Worm (Caenorhabditis elegans) whole organism, L1 larva: ENCODE data around the gene C27H5.12.

ENCODE experiments used
- F16B12.6 ChIP-seq: fragments of 150-350 bp; optimal IDR thresholded peaks from 2 replicates; lab custom pipeline; 2014; ENCODE audit warnings: missing biosample characterization, missing genetic modification characterization
- aly-2 ChIP-seq: fragments of 150-350 bp; optimal IDR thresholded peaks from 2 replicates; lab custom pipeline; 2014; ENCODE audit warnings: missing biosample characterization, missing genetic modification characterization
- ceh-63 ChIP-seq: fragments of 200-800 bp; sonication (Bioruptor generic); optimal IDR thresholded peaks from 2 replicates; lab custom pipeline; 2018; ENCODE audit warnings: mild to moderate bottlenecking, missing genetic modification characterization, missing compliant biosample characterization
- ceh-8 ChIP-seq: fragments of 200-800 bp; sonication (Bioruptor generic); optimal IDR thresholded peaks from 2 replicates; lab custom pipeline; 2018; ENCODE audit warnings: mild to moderate bottlenecking, missing genetic modification characterization, moderate library complexity, missing compliant biosample characterization
- dsc-1 ChIP-seq: sonication (generic microtip); optimal IDR thresholded peaks from 2 replicates; lab custom pipeline; 2016; ENCODE audit warnings: mild to moderate bottlenecking, missing genetic modification characterization, missing compliant biosample characterization
- efl-1 ChIP-seq, 4 experiments: fragments of 150-350 bp; optimal IDR thresholded peaks in 3 of 4; peaks in 1 of 4; 1 replicate in 1 of 4; 2 replicates in 3 of 4; lab custom pipeline; 2014; ENCODE audit warnings: missing biosample characterization in 2 of 4, missing genetic modification characterization in 2 of 4, missing genetic modification reagents in 2 of 4
- elt-2 ChIP-seq: sonication (generic microtip); optimal IDR thresholded peaks from 2 replicates; lab custom pipeline; 2016; ENCODE audit warnings: missing genetic modification characterization, mild to moderate bottlenecking, inconsistent platforms, missing compliant biosample characterization, missing genetic modification reagents
- elt-3 ChIP-seq, 6 experiments: fragments of 150-350 bp in 1 of 6; sonication (generic microtip); optimal IDR thresholded peaks; 2 replicates each; lab custom pipeline; 2017 to 2018; ENCODE audit warnings: missing biosample characterization in 6 of 6, missing genetic modification characterization in 6 of 6, inconsistent platforms in 1 of 6
- fkh-10 ChIP-seq: sonication (generic microtip); optimal IDR thresholded peaks from 2 replicates; lab custom pipeline; 2017; ENCODE audit warnings: missing biosample characterization, missing genetic modification reagents, missing genetic modification characterization
- fkh-4 ChIP-seq: sonication (generic microtip); optimal IDR thresholded peaks from 2 replicates; lab custom pipeline; 2016; ENCODE audit warnings: missing compliant biosample characterization, missing genetic modification characterization, borderline replicate concordance
- fos-1 ChIP-seq: fragments of 150-350 bp; optimal IDR thresholded peaks from 2 replicates; lab custom pipeline; 2014; ENCODE audit warnings: missing biosample characterization, missing genetic modification characterization
- jun-1 ChIP-seq: fragments of 150-350 bp; optimal IDR thresholded peaks from 2 replicates; lab custom pipeline; 2014; ENCODE audit warnings: missing biosample characterization, missing genetic modification reagents, missing genetic modification characterization
- lin-13 ChIP-seq: fragments of 150-350 bp; optimal IDR thresholded peaks from 2 replicates; lab custom pipeline; 2014; ENCODE audit warnings: missing biosample characterization, missing genetic modification reagents, missing genetic modification characterization
- lin-35 ChIP-seq, 2 experiments: fragments of 150-350 bp; optimal IDR thresholded peaks; 2 replicates each; lab custom pipeline; 2014; ENCODE audit warnings: missing biosample characterization in 2 of 2, missing genetic modification characterization in 2 of 2, missing genetic modification reagents in 2 of 2
- lir-3 ChIP-seq: sonication (generic microtip); optimal IDR thresholded peaks from 2 replicates; lab custom pipeline; 2016; ENCODE audit warnings: mild to moderate bottlenecking, missing genetic modification characterization, moderate library complexity, missing compliant biosample characterization; ENCODE audit not compliant: poor library complexity
- lsy-2 ChIP-seq, 2 experiments: fragments of 150-350 bp; optimal IDR thresholded peaks; 2 replicates each; lab custom pipeline; 2014; ENCODE audit warnings: missing biosample characterization in 2 of 2, missing genetic modification characterization in 2 of 2
- mab-9 ChIP-seq: fragments of 200-800 bp; sonication (Bioruptor generic); IDR thresholded peaks from 2 replicates; pipeline ENCODE4 v1.3.6; 2022; ENCODE audit warnings: missing genetic modification reagents, missing genetic modification characterization, missing compliant biosample characterization
- mdl-1 ChIP-seq, 2 experiments: fragments of 150-350 bp; optimal IDR thresholded peaks; 2 replicates each; lab custom pipeline; 2014 to 2017; ENCODE audit warnings: missing biosample characterization in 2 of 2, missing genetic modification characterization in 2 of 2, inconsistent platforms in 1 of 2
- nhr-19 ChIP-seq: fragments of 200-800 bp; sonication (Bioruptor generic); conservative IDR thresholded peaks from 2 replicates; pipeline ENCODE4 v1.3.6; 2022; ENCODE audit warnings: missing genetic modification characterization, missing compliant biosample characterization
- nhr-20 ChIP-seq: sonication (generic microtip); optimal IDR thresholded peaks from 2 replicates; lab custom pipeline; 2016; ENCODE audit warnings: mild to moderate bottlenecking, missing genetic modification characterization, missing compliant biosample characterization
- nhr-237 ChIP-seq: fragments of 150-350 bp; optimal IDR thresholded peaks from 2 replicates; lab custom pipeline; 2014; ENCODE audit warnings: missing biosample characterization, missing genetic modification characterization
- nhr-47 ChIP-seq: sonication (generic microtip); optimal IDR thresholded peaks from 2 replicates; lab custom pipeline; 2016; ENCODE audit warnings: mild to moderate bottlenecking, missing genetic modification characterization, moderate library complexity, missing compliant biosample characterization
- nhr-76 ChIP-seq: sonication (generic microtip); optimal IDR thresholded peaks from 2 replicates; lab custom pipeline; 2017; ENCODE audit warnings: missing biosample characterization, missing genetic modification characterization
- nhr-85 ChIP-seq: sonication (generic microtip); peaks from one replicate; lab custom pipeline; 2016; ENCODE audit warnings: missing genetic modification characterization, inconsistent platforms, missing compliant biosample characterization
- nhr-90 ChIP-seq: sonication (generic microtip); optimal IDR thresholded peaks from 2 replicates; lab custom pipeline; 2016; ENCODE audit warnings: mild to moderate bottlenecking, missing genetic modification characterization, missing compliant biosample characterization; ENCODE audit not compliant: poor library complexity
- pax-3 ChIP-seq: fragments of 200-800 bp; sonication (Bioruptor generic); optimal IDR thresholded peaks from 2 replicates; lab custom pipeline; 2018; ENCODE audit warnings: mild to moderate bottlenecking, missing genetic modification characterization, moderate library complexity, missing compliant biosample characterization
- pqm-1 ChIP-seq: sonication (generic microtip); optimal IDR thresholded peaks from 3 replicates; lab custom pipeline; 2017; ENCODE audit warnings: missing biosample characterization, missing genetic modification characterization
- snpc-4 ChIP-seq: fragments of 150-350 bp; optimal IDR thresholded peaks from 2 replicates; lab custom pipeline; 2014; ENCODE audit warnings: missing biosample characterization, missing genetic modification characterization
- snu-23 ChIP-seq: sonication (generic microtip); optimal IDR thresholded peaks from 2 replicates; lab custom pipeline; 2016; ENCODE audit warnings: missing genetic modification characterization, missing compliant biosample characterization
- sox-4 ChIP-seq: sonication (generic microtip); optimal IDR thresholded peaks from 2 replicates; lab custom pipeline; 2016; ENCODE audit warnings: missing genetic modification characterization, missing compliant biosample characterization
- sup-37 ChIP-seq: fragments of 200-800 bp; sonication (Bioruptor generic); optimal IDR thresholded peaks from 2 replicates; lab custom pipeline; 2018; ENCODE audit warnings: mild to moderate bottlenecking, missing genetic modification characterization, missing compliant biosample characterization
- swsn-7 ChIP-seq: sonication (generic microtip); optimal IDR thresholded peaks from 2 replicates; lab custom pipeline; 2016; ENCODE audit warnings: missing genetic modification characterization, missing compliant biosample characterization
- unc-30 ChIP-seq: sonication (generic microtip); optimal IDR thresholded peaks from 2 replicates; lab custom pipeline; 2017; ENCODE audit warnings: missing biosample characterization, missing genetic modification characterization
- unc-86 ChIP-seq: sonication (generic microtip); optimal IDR thresholded peaks from 2 replicates; lab custom pipeline; 2016; ENCODE audit warnings: missing genetic modification characterization, missing compliant biosample characterization
- ztf-11 ChIP-seq, 2 experiments: sonication (generic microtip); optimal IDR thresholded peaks; 2 replicates each; lab custom pipeline; 2016 to 2017; ENCODE audit warnings: missing genetic modification characterization in 2 of 2, missing biosample characterization in 1 of 2, missing compliant biosample characterization in 1 of 2

The C27H5.12 gene

DNA sequence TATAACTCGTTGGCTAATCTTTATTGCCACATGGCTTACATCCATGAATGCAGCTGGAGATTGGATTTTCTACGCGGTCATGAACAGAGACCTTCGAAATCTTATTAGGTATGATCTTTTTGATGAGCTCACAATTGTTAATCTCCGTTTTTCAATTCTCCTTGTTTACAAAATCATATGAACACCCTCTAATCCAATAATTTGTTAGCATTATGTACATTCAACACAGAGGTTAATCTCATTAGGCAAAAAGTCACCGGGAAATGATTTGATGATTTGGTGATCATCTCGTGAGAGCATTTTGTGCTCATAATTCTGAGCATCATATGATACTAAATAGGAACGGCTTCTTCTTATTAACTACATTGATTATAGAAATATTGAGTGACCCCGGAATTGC lies 15.2 kb downstream of the C27H5.12 start:
- TF ChIP-seq jun-1 (tag; lab: Kevin White, UChicago), result no peak
- TF ChIP-seq pax-3 (tag; lab: Kevin White, UChicago), result peak; percentile 73
- TF ChIP-seq ceh-8 (GFP tag; lab: Kevin White, UChicago), result peak; percentile 8
- TF ChIP-seq nhr-85 (tag; lab: Kevin White, UChicago), result no peak
- TF ChIP-seq dsc-1 (tag; lab: Kevin White, UChicago), result peak; percentile 99
- peak; percentile 17 for TF ChIP-seq sox-4 (tag; lab: Kevin White, UChicago)
- no peak for TF ChIP-seq sup-37 (GFP tag; lab: Kevin White, UChicago)
- TF ChIP-seq efl-1 (optimal IDR thresholded peaks at IDR 0.05; lab: Kevin White, UChicago), result no peak
- TF ChIP-seq efl-1 (GFP tag; optimal IDR thresholded peaks at IDR 0.05 in 1 of 2; lab: Kevin White, UChicago), result peak in 1 of 2 experiments; percentile 67
- TF ChIP-seq unc-86, result no peak
- TF ChIP-seq fkh-4 (tag; lab: Kevin White, UChicago), result no peak
- no peak for TF ChIP-seq aly-2 (tag; lab: Kevin White, UChicago)
- TF ChIP-seq nhr-47 (tag; lab: Kevin White, UChicago), result peak; percentile 30
- TF ChIP-seq lsy-2 (tag; optimal IDR thresholded peaks at IDR 0.05; lab: Kevin White, UChicago), result no peak
- TF ChIP-seq, all 84 proteins: peak for 6

DNA sequence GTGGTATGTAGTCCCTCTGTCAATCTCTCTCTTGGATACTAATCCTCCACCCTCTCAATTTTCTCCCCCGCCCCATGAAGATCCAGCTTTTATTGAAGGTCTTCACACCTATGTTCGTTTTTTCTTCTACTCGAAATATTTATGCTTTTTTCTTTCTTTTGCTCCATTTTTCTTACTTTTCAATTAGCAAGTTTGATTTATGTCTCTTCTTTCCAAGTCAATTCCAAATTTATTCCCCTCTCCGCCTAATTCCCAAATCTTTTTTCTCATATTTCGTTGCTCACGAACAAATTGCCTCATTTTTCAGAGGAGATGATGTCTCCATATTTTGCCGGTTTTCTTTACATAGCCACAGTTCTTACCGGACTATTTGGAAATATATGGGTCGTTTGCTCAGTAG lies 17.1 kb downstream of the C27H5.12 start, which contains the start of gene npr-31:
TSS of gene npr-31 (plus strand) at position 301 of the 400 bp plus-strand sequence.
- TF ChIP-seq nhr-76 (tag; lab: Kevin White, UChicago) (no peak), mdl-1 (tag; optimal IDR thresholded peaks at IDR 0.05; lab: Kevin White, UChicago) (no peak), mab-9 (no peak), ceh-63 (GFP tag; lab: Kevin White, UChicago) (no peak), snpc-4 (no peak), swsn-7 (tag; lab: Kevin White, UChicago) (no peak), lir-3 (no peak), nhr-47 (tag; lab: Kevin White, UChicago) (no peak), nhr-237 (tag; lab: Kevin White, UChicago) (no peak), fkh-10 (GFP tag; lab: Kevin White, UChicago) (no peak), lin-13 (GFP tag; lab: Kevin White, UChicago) (no peak), aly-2 (tag; lab: Kevin White, UChicago) (no peak), F16B12.6 (tag; lab: Kevin White, UChicago) (no peak), sup-37 (GFP tag; lab: Kevin White, UChicago) (no peak), lin-35 (GFP tag; optimal IDR thresholded peaks at IDR 0.05; lab: Kevin White, UChicago) (no peak), ztf-11 (tag; optimal IDR thresholded peaks at IDR 0.05; lab: Kevin White, UChicago) (no peak), nhr-19 (GFP tag; lab: Robert Waterston, UW) (no peak), fos-1 (tag; lab: Kevin White, UChicago) (no peak), unc-30 (no peak)

DNA sequence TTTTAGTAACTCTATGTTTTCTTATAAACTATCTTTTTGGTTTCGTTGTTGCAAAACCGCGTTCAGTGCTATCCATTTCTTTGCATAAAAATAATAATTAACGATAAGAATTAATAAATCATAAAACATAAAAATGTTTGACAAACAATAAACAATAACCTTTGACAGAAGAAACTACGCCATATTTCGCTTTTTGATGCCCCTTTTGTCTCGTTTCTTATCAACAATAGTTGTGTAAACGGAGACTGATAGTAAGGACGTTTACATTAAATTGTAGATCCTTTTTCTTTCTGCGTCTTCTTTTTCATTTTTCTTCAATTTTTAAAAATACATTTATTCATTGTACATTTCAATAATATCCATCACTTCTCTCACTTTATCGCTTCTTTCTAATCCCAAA lies 22.3 kb downstream of the C27H5.12 start:
- TF ChIP-seq lin-35 (GFP tag; optimal IDR thresholded peaks at IDR 0.05; lab: Kevin White, UChicago) (peak in 1 of 2 experiments; percentile 30), nhr-90 (tag; lab: Kevin White, UChicago) (peak; percentile 30), elt-3 (tag; optimal IDR thresholded peaks at IDR 0.05; lab: Kevin White, UChicago) (peak in 1 of 6 experiments; percentile 1), snu-23 (GFP tag; lab: Kevin White, UChicago) (no peak), nhr-20 (tag; lab: Kevin White, UChicago) (peak; percentile 24), snpc-4 (no peak), pqm-1 (tag; lab: Kevin White, UChicago) (no peak), elt-2 (tag; lab: Kevin White, UChicago) (peak; percentile 72)
- TF ChIP-seq, all 84 proteins: peak for 5
